Worm (Caenorhabditis elegans): Measurements from ENCODE around the gene ins-15.
A peak's percentile ranks its signal among the peaks of the same experiment; 100 is the strongest.

The ins-15 gene

ce11 chrII:6715853-6716252 is 28.7 kb downstream of the ins-15 start:
- no peak for TF ChIP-seq ama-1 (optimal IDR thresholded peaks at IDR 0.05)
- TF ChIP-seq sea-1 (GFP tag; conservative IDR thresholded peaks at IDR 0.05): no peak
- TF ChIP-seq tra-4 (tag; optimal IDR thresholded peaks at IDR 0.05): no peak
- TF ChIP-seq ceh-36 (tag; optimal IDR thresholded peaks at IDR 0.05): no peak
- TF ChIP-seq ceh-13 (GFP tag; optimal IDR thresholded peaks at IDR 0.05): no peak
- TF ChIP-seq hmbx-1 (tag; optimal IDR thresholded peaks at IDR 0.05): no peak
- no peak for TF ChIP-seq tbx-37 (GFP tag; conservative IDR thresholded peaks at IDR 0.05)
- TF ChIP-seq B0310.2 (tag; optimal IDR thresholded peaks at IDR 0.05): no peak
- TF ChIP-seq flt-1 (GFP tag; IDR thresholded peaks at IDR 0.05): no peak

- TF ChIP-seq flt-1 (GFP tag; IDR thresholded peaks at IDR 0.05) (no peak), ama-1 (optimal IDR thresholded peaks at IDR 0.05) (no peak), aly-1 (tag; optimal IDR thresholded peaks at IDR 0.05) (no peak), tbx-11 (GFP tag; IDR thresholded peaks at IDR 0.05) (no peak), hmbx-1 (tag; optimal IDR thresholded peaks at IDR 0.05) (no peak)
Observed at ce11 chrII:6713832-6714342, 30.7 kb downstream of the ins-15 start, which contains the start of gene dpy-2. dpy-2 (plus strand) TSS chrII:6714292.

- no peak for TF ChIP-seq flt-1 (GFP tag; IDR thresholded peaks at IDR 0.05)
- no peak for TF ChIP-seq tra-4 (tag; optimal IDR thresholded peaks at IDR 0.05)
- no peak for TF ChIP-seq ama-1 (optimal IDR thresholded peaks at IDR 0.05)
- no peak for TF ChIP-seq B0310.2 (tag; optimal IDR thresholded peaks at IDR 0.05)
- no peak for TF ChIP-seq F13C5.2 (tag; optimal IDR thresholded peaks at IDR 0.05)
- TF ChIP-seq hnd-1 (tag; optimal IDR thresholded peaks at IDR 0.05): no peak
- TF ChIP-seq ceh-13 (GFP tag; optimal IDR thresholded peaks at IDR 0.05): no peak
Observed at ce11 chrII:6713003-6713402, 31.5 kb downstream of the ins-15 start.

ce11 chrII:6712177-6712981 is 32.2 kb downstream of the ins-15 start, which contains the start of the genes dpy-10 and T14B4.19:
dpy-10 (minus strand) TSS chrII:6712227.
T14B4.19 (minus strand) TSS chrII:6712931.
- TF ChIP-seq flt-1 (GFP tag; IDR thresholded peaks at IDR 0.05) (no peak), B0310.2 (tag; optimal IDR thresholded peaks at IDR 0.05) (no peak), scrt-1 (GFP tag; IDR thresholded peaks at IDR 0.05) (no peak), tbx-11 (GFP tag; IDR thresholded peaks at IDR 0.05) (no peak), ceh-36 (tag; optimal IDR thresholded peaks at IDR 0.05) (peak; percentile 19)

- TF ChIP-seq pes-1 (GFP tag; IDR thresholded peaks at IDR 0.05) (no peak), ceh-36 (tag; optimal IDR thresholded peaks at IDR 0.05) (peak; percentile 9), aly-1 (tag; optimal IDR thresholded peaks at IDR 0.05) (peak; percentile 4), F13C5.2 (tag; optimal IDR thresholded peaks at IDR 0.05) (no peak)
Observed at ce11 chrII:6710596-6710995, 34.0 kb downstream of the ins-15 start.

ce11 chrII:6709680-6710079 is 34.9 kb downstream of the ins-15 start:
- TF ChIP-seq tra-4 (tag; optimal IDR thresholded peaks at IDR 0.05) (no peak), tbx-11 (GFP tag; IDR thresholded peaks at IDR 0.05) (no peak), tbx-37 (GFP tag; conservative IDR thresholded peaks at IDR 0.05) (no peak), hnd-1 (tag; optimal IDR thresholded peaks at IDR 0.05) (no peak), ceh-13 (GFP tag; optimal IDR thresholded peaks at IDR 0.05) (no peak), pes-1 (GFP tag; IDR thresholded peaks at IDR 0.05) (no peak)

- TF ChIP-seq ceh-13 (GFP tag; optimal IDR thresholded peaks at IDR 0.05): no peak
- no peak for TF ChIP-seq hmg-4 (GFP tag; optimal IDR thresholded peaks at IDR 0.05)
- TF ChIP-seq tra-4 (tag; optimal IDR thresholded peaks at IDR 0.05): no peak
- no peak for TF ChIP-seq hmbx-1 (tag; optimal IDR thresholded peaks at IDR 0.05)
- TF ChIP-seq B0310.2 (tag; optimal IDR thresholded peaks at IDR 0.05): no peak
Observed at ce11 chrII:6708980-6709379, 35.6 kb downstream of the ins-15 start.

- no peak for TF ChIP-seq ets-7 (tag; optimal IDR thresholded peaks at IDR 0.05)
- TF ChIP-seq scrt-1 (GFP tag; IDR thresholded peaks at IDR 0.05): no peak
- no peak for TF ChIP-seq hmbx-1 (tag; optimal IDR thresholded peaks at IDR 0.05)
- no peak for TF ChIP-seq tbx-11 (GFP tag; IDR thresholded peaks at IDR 0.05)
- TF ChIP-seq B0310.2 (tag; optimal IDR thresholded peaks at IDR 0.05): no peak
- no peak for TF ChIP-seq ceh-13 (GFP tag; optimal IDR thresholded peaks at IDR 0.05)
- no peak for TF ChIP-seq pes-1 (GFP tag; IDR thresholded peaks at IDR 0.05)
- TF ChIP-seq tra-4 (tag; optimal IDR thresholded peaks at IDR 0.05): no peak
- no peak for TF ChIP-seq tbx-37 (GFP tag; conservative IDR thresholded peaks at IDR 0.05)
- no peak for TF ChIP-seq F13C5.2 (tag; optimal IDR thresholded peaks at IDR 0.05)
- no peak for TF ChIP-seq sea-1 (GFP tag; conservative IDR thresholded peaks at IDR 0.05)
- no peak for TF ChIP-seq hmg-4 (GFP tag; optimal IDR thresholded peaks at IDR 0.05)
- no peak for TF ChIP-seq hnd-1 (tag; optimal IDR thresholded peaks at IDR 0.05)
- TF ChIP-seq aly-1 (tag; optimal IDR thresholded peaks at IDR 0.05): no peak
- no peak for TF ChIP-seq ceh-36 (tag; optimal IDR thresholded peaks at IDR 0.05)
- TF ChIP-seq flt-1 (GFP tag; IDR thresholded peaks at IDR 0.05): no peak
- no peak for TF ChIP-seq ama-1 (optimal IDR thresholded peaks at IDR 0.05)
Observed at ce11 chrII:6707496-6708260, 36.9 kb downstream of the ins-15 start.

Data from whole organism, early embryonic.